Fruit fly (Drosophila melanogaster) whole organism: ENCODE results near the gene CG14424.

Experiments
- CG8478 ChIP-seq: fragments of >200 bp; optimal IDR thresholded peaks from 2 replicates; lab custom pipeline; 2018; ENCODE audit warnings: inconsistent platforms
- Dll ChIP-seq: fragments of >200 bp; optimal IDR thresholded peaks from 2 replicates; lab custom pipeline; 2017
- EcR ChIP-seq, 2 experiments: fragments of >200 bp; optimal IDR thresholded peaks; 2 replicates each; lab custom pipeline; 2017; ENCODE audit warnings: missing biosample characterization in 2 of 2, missing genetic modification characterization in 2 of 2, missing genetic modification reagents in 2 of 2
- pan ChIP-seq: fragments of >200 bp; optimal IDR thresholded peaks from 2 replicates; lab custom pipeline; 2017
- psq ChIP-seq: fragments of >200 bp; optimal IDR thresholded peaks from 2 replicates; lab custom pipeline; 2017
- usp ChIP-seq: fragments of >200 bp; optimal IDR thresholded peaks from 2 replicates; lab custom pipeline; 2017; ENCODE audit warnings: missing biosample characterization, missing genetic modification characterization, mixed read lengths

Gene CG14424

DNA sequence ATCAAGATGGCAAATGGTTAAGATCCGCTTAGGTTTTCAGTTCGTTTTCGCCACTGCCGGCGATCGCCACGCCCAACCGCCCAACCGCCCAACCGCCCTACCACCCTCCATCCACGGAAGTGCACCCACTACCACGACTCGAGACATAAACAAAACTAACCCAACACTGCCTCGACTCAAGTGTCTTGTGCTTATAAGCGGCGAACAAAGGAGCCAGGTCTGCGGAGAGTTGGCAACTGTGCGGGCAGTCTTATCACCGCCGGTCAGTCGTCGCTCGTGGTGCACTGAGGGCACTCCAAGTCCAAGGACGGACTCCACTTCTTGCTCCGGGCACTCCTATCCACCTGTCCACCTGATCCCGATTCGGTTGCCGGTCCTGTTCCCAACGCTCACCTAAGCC lies 36.6 kb downstream of the CG14424 start, which contains the start of gene CG3526:
Gene CG3526 (plus strand): TSS at position 301 of the 400 bp plus-strand sequence.
- TF ChIP-seq EcR (GFP tag; optimal IDR thresholded peaks at IDR 0.05; lab: Kevin White, UChicago), result no peak
- TF ChIP-seq pan (lab: Kevin White, UChicago), result no peak
- no peak for TF ChIP-seq usp (GFP tag; lab: Kevin White, UChicago)
- TF ChIP-seq Dll, result no peak
- no peak for TF ChIP-seq CG8478
- no peak for TF ChIP-seq psq

DNA sequence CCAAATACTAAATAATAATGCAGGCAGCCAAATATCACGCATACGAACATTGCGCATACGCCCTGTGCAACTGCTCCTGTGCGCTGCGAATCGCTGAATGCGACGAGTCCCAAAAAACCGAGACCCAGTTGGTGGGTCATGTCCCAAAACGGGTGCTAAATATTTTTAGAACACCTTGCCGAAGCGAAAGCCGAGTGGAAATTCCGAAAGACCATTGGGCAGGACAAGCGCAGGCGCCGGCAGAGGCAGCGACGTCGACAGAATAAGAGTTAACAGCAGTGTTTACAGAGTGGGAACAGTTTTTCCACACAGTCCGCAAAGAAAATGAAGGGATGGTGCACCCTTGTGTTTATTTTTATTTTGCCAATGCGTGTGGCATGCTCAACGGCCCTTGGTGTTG lies 38.8 kb downstream of the CG14424 start:
- TF ChIP-seq psq (no peak), CG8478 (no peak), usp (GFP tag; lab: Kevin White, UChicago) (no peak), pan (lab: Kevin White, UChicago) (no peak), Dll (no peak), EcR (GFP tag; optimal IDR thresholded peaks at IDR 0.05; lab: Kevin White, UChicago) (no peak)

DNA sequence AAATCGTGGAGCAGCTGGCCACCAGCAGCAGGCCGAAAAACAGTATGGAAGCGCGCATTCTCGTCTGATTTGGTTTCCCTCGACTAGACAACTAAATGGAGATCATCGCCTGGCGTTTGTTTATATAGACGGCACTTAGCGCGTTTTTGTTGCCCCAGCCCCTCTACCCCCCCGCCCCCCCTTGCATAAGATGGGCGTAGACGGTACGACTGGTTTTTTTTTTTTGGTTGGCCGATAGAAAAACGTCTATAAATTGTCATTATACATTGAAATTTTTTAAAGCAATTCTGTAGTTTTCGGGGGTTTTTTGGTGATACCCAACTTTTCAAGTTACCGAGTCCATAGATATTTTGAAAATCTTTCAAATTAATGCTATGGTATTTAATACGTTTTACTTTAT lies 41.2 kb downstream of the CG14424 start, which contains the start of gene CG14419:
Gene CG14419 (minus strand): TSS at position 101 of the 400 bp plus-strand sequence.
- TF ChIP-seq usp (GFP tag; lab: Kevin White, UChicago) (no peak), psq (no peak), Dll (no peak), pan (lab: Kevin White, UChicago) (no peak), CG8478 (no peak), EcR (GFP tag; optimal IDR thresholded peaks at IDR 0.05; lab: Kevin White, UChicago) (no peak)

DNA sequence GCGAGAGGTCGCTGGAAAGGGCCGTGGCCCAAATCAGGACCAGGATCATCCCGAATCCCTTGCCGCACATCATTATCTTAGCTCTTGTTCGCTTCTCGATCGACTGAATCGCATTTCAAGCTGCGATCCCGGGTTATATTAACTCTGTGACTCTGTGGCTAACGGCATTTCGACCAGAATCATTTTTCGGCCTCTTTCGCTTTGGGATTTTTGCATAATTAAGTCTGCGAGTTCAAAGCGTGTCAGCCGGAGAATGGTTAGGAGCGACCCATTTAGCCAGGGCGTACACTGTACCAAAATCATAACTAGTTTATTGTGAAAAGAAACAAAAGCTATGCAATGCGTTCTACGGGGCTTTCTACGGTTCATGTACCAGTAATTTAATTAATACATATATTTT lies 43.5 kb downstream of the CG14424 start, which contains the start of gene CG14418:
Gene CG14418 (minus strand): TSS at position 101 of the 400 bp plus-strand sequence.
- TF ChIP-seq EcR (GFP tag; optimal IDR thresholded peaks at IDR 0.05; lab: Kevin White, UChicago) (no peak), pan (lab: Kevin White, UChicago) (no peak), Dll (no peak), psq (no peak), usp (GFP tag; lab: Kevin White, UChicago) (no peak), CG8478 (no peak)

DNA sequence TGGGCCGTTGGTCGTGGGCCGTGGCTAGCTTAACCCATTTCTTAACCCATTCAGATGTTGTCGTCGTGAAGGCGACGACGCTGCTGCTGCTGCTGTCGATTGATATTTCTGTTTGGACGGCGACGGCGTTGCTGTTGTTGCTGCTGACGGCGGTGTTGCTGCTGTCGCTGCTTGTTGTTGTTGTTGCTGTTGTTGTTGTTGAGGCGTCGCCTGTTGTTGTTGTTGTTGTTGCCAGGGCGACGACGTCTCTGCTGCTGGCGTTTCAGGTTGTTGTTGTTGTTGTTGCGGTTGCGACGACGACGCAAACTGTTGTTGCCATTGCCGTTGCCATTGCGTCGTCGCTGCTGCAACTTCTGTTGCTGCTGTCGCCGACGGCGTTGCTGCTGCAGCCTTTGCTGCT lies 44.5 kb downstream of the CG14424 start:
- no peak for TF ChIP-seq EcR (GFP tag; optimal IDR thresholded peaks at IDR 0.05; lab: Kevin White, UChicago)
- TF ChIP-seq pan (lab: Kevin White, UChicago), result no peak
- no peak for TF ChIP-seq usp (GFP tag; lab: Kevin White, UChicago)
- TF ChIP-seq CG8478, result no peak
- no peak for TF ChIP-seq psq
- TF ChIP-seq Dll, result no peak

DNA sequence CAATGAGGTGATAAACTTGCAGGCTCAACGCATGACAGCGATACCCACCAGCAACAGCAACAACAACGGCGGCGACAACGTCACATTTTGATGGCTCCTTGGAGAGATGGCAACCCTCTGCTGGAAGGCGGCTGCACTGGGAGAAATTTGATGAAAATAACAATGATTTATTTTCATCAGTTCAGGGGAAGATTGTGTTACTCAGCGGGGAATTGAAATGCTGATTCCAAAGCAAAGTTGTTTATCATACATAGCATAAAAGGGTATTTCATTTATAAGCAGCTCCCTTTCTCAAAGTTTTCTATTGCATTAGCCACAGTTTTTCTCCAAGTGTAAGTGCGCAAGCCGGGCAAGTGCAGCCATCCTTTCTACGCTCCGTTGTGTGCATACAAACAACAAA lies 46.4 kb downstream of the CG14424 start:
- TF ChIP-seq EcR (GFP tag; optimal IDR thresholded peaks at IDR 0.05; lab: Kevin White, UChicago) (no peak), Dll (no peak), pan (lab: Kevin White, UChicago) (no peak), psq (no peak), CG8478 (no peak), usp (GFP tag; lab: Kevin White, UChicago) (no peak)

DNA sequence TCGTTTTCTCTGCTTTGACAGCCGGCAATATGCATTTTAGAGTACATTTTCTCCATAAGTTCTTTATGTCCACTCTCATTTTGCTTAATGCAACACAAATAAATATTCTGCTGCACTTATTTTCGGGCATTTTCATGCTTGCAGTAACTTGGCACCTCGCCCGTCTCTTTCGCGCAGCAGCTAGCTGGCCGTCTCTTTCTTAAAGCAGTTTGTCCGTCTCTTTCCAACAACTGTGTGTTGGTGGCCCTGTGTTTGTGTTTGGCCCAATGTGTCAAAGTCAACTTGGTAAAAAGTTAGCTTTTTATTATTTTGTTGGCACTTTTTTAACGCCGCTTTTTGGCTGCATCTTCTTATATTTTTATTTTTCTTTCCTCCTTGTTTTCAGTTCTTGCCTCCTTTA lies 50.0 kb downstream of the CG14424 start:
- TF ChIP-seq Dll, result no peak
- no peak for TF ChIP-seq pan (lab: Kevin White, UChicago)
- TF ChIP-seq CG8478, result no peak
- no peak for TF ChIP-seq psq
- no peak for TF ChIP-seq usp (GFP tag; lab: Kevin White, UChicago)
- no peak for TF ChIP-seq EcR (GFP tag; optimal IDR thresholded peaks at IDR 0.05; lab: Kevin White, UChicago)

DNA sequence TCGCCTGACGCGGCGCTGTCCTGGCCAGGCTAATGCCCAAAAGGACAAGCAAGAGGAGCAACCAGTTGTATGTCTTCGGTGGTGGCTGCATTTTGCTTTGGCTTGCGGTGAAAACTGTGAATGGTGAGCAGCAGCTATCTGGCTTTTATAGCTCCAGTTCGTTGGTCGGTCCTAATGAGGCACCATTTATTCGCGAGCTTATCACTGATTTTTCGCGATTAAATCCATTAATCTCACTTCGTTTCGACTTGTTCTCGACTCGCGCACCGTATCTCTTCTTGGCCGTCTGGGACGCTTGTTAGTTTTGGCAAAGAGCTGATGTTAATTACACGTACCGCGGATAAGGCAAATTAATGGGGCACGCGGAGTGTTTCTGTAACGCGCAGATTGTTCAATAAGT lies 50.6 kb downstream of the CG14424 start, which contains the start of gene CG14417:
Gene CG14417 (minus strand): TSS at position 101 of the 400 bp plus-strand sequence.
- TF ChIP-seq CG8478, result no peak
- TF ChIP-seq Dll, result no peak
- no peak for TF ChIP-seq usp (GFP tag; lab: Kevin White, UChicago)
- no peak for TF ChIP-seq EcR (GFP tag; optimal IDR thresholded peaks at IDR 0.05; lab: Kevin White, UChicago)
- TF ChIP-seq psq, result no peak
- no peak for TF ChIP-seq pan (lab: Kevin White, UChicago)
